Comparison of ENCODE assay signal across 7 worm cellular contexts in the genomic region with DNA sequence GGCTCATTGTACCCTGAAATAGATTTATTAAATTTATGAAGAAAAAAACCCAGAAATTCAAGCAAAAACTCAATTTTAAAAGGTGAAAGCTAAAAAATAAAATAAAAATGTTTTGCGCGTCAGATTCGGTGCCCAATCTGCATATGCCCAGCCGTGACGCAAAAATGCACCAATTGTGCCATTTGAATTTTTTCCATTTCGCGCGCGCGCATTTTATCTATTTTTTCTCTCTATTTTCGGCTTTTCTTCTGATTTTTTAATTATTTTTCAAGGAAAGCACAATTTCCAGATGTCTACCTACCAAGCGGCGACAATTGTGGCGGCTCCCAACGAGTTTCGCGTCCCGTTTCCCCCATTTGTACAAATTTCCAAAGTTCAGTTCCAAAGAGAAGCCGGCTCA.
TF ChIP-seq lines count a peak whose summit lies in the region.

A gene (minus strand): TSS at position 7 of the 400 bp plus-strand sequence.
A gene (plus strand): TSS at position 270 of the 400 bp plus-strand sequence.

TF ChIP-seq in whole organism, L1 larva, 84 proteins besides CTCF, POLR2A, EP300 and RAD21 (continues in another document):
- TF ChIP-seq zip-4 (GFP tag; optimal IDR thresholded peaks at IDR 0.05; lab: Kevin White, UChicago) = no peak
- no peak for TF ChIP-seq ceh-88 (GFP tag; IDR thresholded peaks at IDR 0.05; lab: Robert Waterston, UW)
- peak; percentile 4 for TF ChIP-seq nhr-77 (tag; optimal IDR thresholded peaks at IDR 0.05; lab: Kevin White, UChicago)
- peak; percentile 61 to 75 for TF ChIP-seq lin-35 (GFP tag; optimal IDR thresholded peaks at IDR 0.05; lab: Kevin White, UChicago)
- TF ChIP-seq lsy-2 (tag; optimal IDR thresholded peaks at IDR 0.05; lab: Kevin White, UChicago) = peak; percentile 36 to 43
- TF ChIP-seq nhr-28 (tag; optimal IDR thresholded peaks at IDR 0.05; lab: Kevin White, UChicago) = no peak
- no peak for TF ChIP-seq mef-2 (tag; optimal IDR thresholded peaks at IDR 0.05; lab: Kevin White, UChicago)
- TF ChIP-seq ets-5 (GFP tag; IDR thresholded peaks at IDR 0.05; lab: Robert Waterston, UW) = no peak
- TF ChIP-seq nhr-47 (tag; optimal IDR thresholded peaks at IDR 0.05; lab: Kevin White, UChicago) = no peak
- no peak for TF ChIP-seq elt-3 (tag; optimal IDR thresholded peaks at IDR 0.05; lab: Kevin White, UChicago)
- peak; percentile 11 for TF ChIP-seq xbp-1 (tag; optimal IDR thresholded peaks at IDR 0.05; lab: Kevin White, UChicago)
- TF ChIP-seq fkh-10 (GFP tag; optimal IDR thresholded peaks at IDR 0.05; lab: Kevin White, UChicago) = no peak
- no peak for TF ChIP-seq lin-13 (GFP tag; optimal IDR thresholded peaks at IDR 0.05; lab: Kevin White, UChicago)

TF ChIP-seq in whole organism, L2 larva, 48 proteins besides CTCF, POLR2A, EP300 and RAD21:
- TF ChIP-seq gmeb-1 (tag; optimal IDR thresholded peaks at IDR 0.05; lab: Kevin White, UChicago) (peak; percentile 48), nhr-10 (tag; optimal IDR thresholded peaks at IDR 0.05; lab: Kevin White, UChicago) (no peak), lsy-2 (tag; optimal IDR thresholded peaks at IDR 0.05; lab: Kevin White, UChicago) (peak in 1 of 2 experiments; percentile 13), unc-55 (GFP tag; optimal IDR thresholded peaks at IDR 0.05; lab: Kevin White, UChicago) (peak; percentile 48)
TF ChIP-seq in whole organism, L2 larva: peak in this region for 3.

TF ChIP-seq in whole organism, L3 larva, 47 proteins besides CTCF, POLR2A, EP300 and RAD21 (continues in another document):
- TF ChIP-seq nfya-1 (tag; optimal IDR thresholded peaks at IDR 0.05; lab: Kevin White, UChicago; ENCODE audit: insufficient read depth) = peak; percentile 36
- no peak for TF ChIP-seq nhr-237 (tag; optimal IDR thresholded peaks at IDR 0.05; lab: Kevin White, UChicago)
- no peak for TF ChIP-seq mml-1 (tag; optimal IDR thresholded peaks at IDR 0.05; lab: Kevin White, UChicago)
- TF ChIP-seq ceh-28 (tag; optimal IDR thresholded peaks at IDR 0.05; lab: Kevin White, UChicago) = no peak
- no peak for TF ChIP-seq ceh-9 (tag; optimal IDR thresholded peaks at IDR 0.05; lab: Kevin White, UChicago)
- no peak for TF ChIP-seq nhr-25 (tag; optimal IDR thresholded peaks at IDR 0.05; lab: Kevin White, UChicago)
- TF ChIP-seq ama-1 (optimal IDR thresholded peaks at IDR 0.05; lab: Kevin White, UChicago) = no peak
- TF ChIP-seq hmg-11 (tag; optimal IDR thresholded peaks at IDR 0.05; lab: Kevin White, UChicago) = peak; percentile 65
- TF ChIP-seq pha-4 (tag; optimal IDR thresholded peaks at IDR 0.05; lab: Kevin White, UChicago) = peak; percentile 42
- no peak for TF ChIP-seq egl-27 (tag; optimal IDR thresholded peaks at IDR 0.05; lab: Kevin White, UChicago)
- no peak for TF ChIP-seq elt-3 (tag; optimal IDR thresholded peaks at IDR 0.05; lab: Kevin White, UChicago)
- TF ChIP-seq unc-62 (GFP tag; optimal IDR thresholded peaks at IDR 0.05; lab: Kevin White, UChicago) = no peak
- no peak for TF ChIP-seq ZK546.5 (tag; optimal IDR thresholded peaks at IDR 0.05; lab: Kevin White, UChicago)
- TF ChIP-seq lin-15B (tag; optimal IDR thresholded peaks at IDR 0.05; lab: Kevin White, UChicago) = peak; percentile 33
- no peak for TF ChIP-seq nhr-67 (tag; optimal IDR thresholded peaks at IDR 0.05; lab: Kevin White, UChicago)

TF ChIP-seq in whole organism, L4 larva, 104 proteins besides CTCF, POLR2A, EP300 and RAD21 (continues in another document):
- TF ChIP-seq nhr-10 (tag; optimal IDR thresholded peaks at IDR 0.05; lab: Kevin White, UChicago) = no peak
- TF ChIP-seq unc-130 (GFP tag; optimal IDR thresholded peaks at IDR 0.05; lab: Kevin White, UChicago) = peak; percentile 25
- TF ChIP-seq arid-1 (GFP tag; conservative IDR thresholded peaks at IDR 0.05; lab: Robert Waterston, UW) = no peak
- TF ChIP-seq lin-38 (GFP tag; IDR thresholded peaks at IDR 0.05; lab: Robert Waterston, UW) = peak; percentile 67
- no peak for TF ChIP-seq T20F7.1 (GFP tag; optimal IDR thresholded peaks at IDR 0.05; lab: Kevin White, UChicago)
- TF ChIP-seq attf-4 (tag; optimal IDR thresholded peaks at IDR 0.05; lab: Kevin White, UChicago) = no peak
- TF ChIP-seq lsy-2 (tag; optimal IDR thresholded peaks at IDR 0.05; lab: Kevin White, UChicago) = peak in 1 of 2 experiments; percentile 31
- peak; percentile 52 for TF ChIP-seq dpl-1 (GFP tag; optimal IDR thresholded peaks at IDR 0.05; lab: Kevin White, UChicago)
- TF ChIP-seq lin-13 (GFP tag; optimal IDR thresholded peaks at IDR 0.05; lab: Kevin White, UChicago) = no peak
- no peak for TF ChIP-seq hlh-30 (tag; optimal IDR thresholded peaks at IDR 0.05; lab: Kevin White, UChicago; ENCODE audit: insufficient read depth)
- TF ChIP-seq aha-1 (tag; lab: Kevin White, UChicago) = peak; percentile 71
- TF ChIP-seq F10B5.3 (tag; optimal IDR thresholded peaks at IDR 0.05; lab: Kevin White, UChicago) = no peak
- TF ChIP-seq zip-11 (GFP tag; IDR thresholded peaks at IDR 0.05; lab: Robert Waterston, UW) = no peak
- TF ChIP-seq mep-1 (tag; optimal IDR thresholded peaks at IDR 0.05; lab: Kevin White, UChicago) = no peak
- TF ChIP-seq hmg-1.1 (GFP tag; IDR thresholded peaks at IDR 0.05; lab: Robert Waterston, UW) = no peak

TF ChIP-seq in whole organism, late embryonic, 69 proteins besides CTCF, POLR2A, EP300 and RAD21:
- TF ChIP-seq tbx-7 (tag; optimal IDR thresholded peaks at IDR 0.05; lab: Kevin White, UChicago) = no peak
- TF ChIP-seq unc-42 (tag; optimal IDR thresholded peaks at IDR 0.05; lab: Kevin White, UChicago) = peak; percentile 23

TF ChIP-seq in whole organism, mixed stage, embryonic, 35 proteins besides CTCF, POLR2A, EP300 and RAD21:
- TF ChIP-seq mep-1 (tag; optimal IDR thresholded peaks at IDR 0.05; lab: Kevin White, UChicago) (peak; percentile 14), mab-5 (tag; optimal IDR thresholded peaks at IDR 0.05; lab: Kevin White, UChicago) (no peak), lsy-2 (tag; optimal IDR thresholded peaks at IDR 0.05; lab: Kevin White, UChicago) (peak; percentile 27), nhr-237 (tag; optimal IDR thresholded peaks at IDR 0.05; lab: Kevin White, UChicago) (no peak), ceh-43 (GFP tag; optimal IDR thresholded peaks at IDR 0.05; lab: Kevin White, UChicago) (no peak)
TF ChIP-seq in whole organism, mixed stage, embryonic: peak in this region for 2.

TF ChIP-seq in whole organism, young adult, 124 proteins besides CTCF, POLR2A, EP300 and RAD21 (continues in another document):
- TF ChIP-seq tlf-1 (GFP tag; optimal IDR thresholded peaks at IDR 0.05; lab: Kevin White, UChicago) (peak; percentile 50), somi-1 (GFP tag; optimal IDR thresholded peaks at IDR 0.05; lab: Kevin White, UChicago) (no peak), dpl-1 (GFP tag; optimal IDR thresholded peaks at IDR 0.05; lab: Kevin White, UChicago) (peak; percentile 78), B0019.2 (GFP tag; conservative IDR thresholded peaks at IDR 0.05; lab: Robert Waterston, UW) (no peak), ekl-4 (GFP tag; IDR thresholded peaks at IDR 0.05; lab: Robert Waterston, UW) (peak; percentile 52; the same call in 1 of the 2 replicates), him-1 (tag; optimal IDR thresholded peaks at IDR 0.05; lab: Kevin White, UChicago) (no peak), tbx-9 (tag; optimal IDR thresholded peaks at IDR 0.05; lab: Kevin White, UChicago; ENCODE audit: borderline replicate concordance) (no peak), K12H6.12 (tag; optimal IDR thresholded peaks at IDR 0.05; lab: Kevin White, UChicago) (no peak), fkh-3 (tag; optimal IDR thresholded peaks at IDR 0.05; lab: Kevin White, UChicago) (no peak), F57C9.4 (tag; optimal IDR thresholded peaks at IDR 0.05; lab: Kevin White, UChicago) (no peak), B0035.1 (tag; optimal IDR thresholded peaks at IDR 0.05; lab: Kevin White, UChicago) (no peak), egrh-3 (GFP tag; IDR thresholded peaks at IDR 0.05; lab: Robert Waterston, UW) (no peak), T07F8.4 (tag; optimal IDR thresholded peaks at IDR 0.05; lab: Kevin White, UChicago) (no peak), rcor-1 (GFP tag; IDR thresholded peaks at IDR 0.05; lab: Robert Waterston, UW) (peak; percentile 66), B0336.3 (GFP tag; IDR thresholded peaks at IDR 0.05; lab: Robert Waterston, UW) (no peak), lag-1 (GFP tag; IDR thresholded peaks at IDR 0.05; lab: Robert Waterston, UW) (no peak), snpc-4 (GFP tag; optimal IDR thresholded peaks at IDR 0.05; lab: Kevin White, UChicago) (no peak), snpc-4 (tag; optimal IDR thresholded peaks at IDR 0.05; lab: Kevin White, UChicago) (peak in 1 of 4 experiments; percentile 46), Y56A3A.18 (GFP tag; IDR thresholded peaks at IDR 0.05; lab: Robert Waterston, UW) (no peak), madf-8 (GFP tag; conservative IDR thresholded peaks at IDR 0.05; lab: Robert Waterston, UW) (peak; percentile 91), ztf-3 (GFP tag; optimal IDR thresholded peaks at IDR 0.05; lab: Kevin White, UChicago) (no peak), mcd-1 (GFP tag; IDR thresholded peaks at IDR 0.05; lab: Robert Waterston, UW) (peak; percentile 61), ceh-91 (GFP tag; IDR thresholded peaks at IDR 0.05; lab: Robert Waterston, UW) (peak; percentile 88), mxl-1 (tag; optimal IDR thresholded peaks at IDR 0.05; lab: Kevin White, UChicago) (no peak), cebp-2 (GFP tag; IDR thresholded peaks at IDR 0.05; lab: Robert Waterston, UW) (no peak), attf-6 (GFP tag; IDR thresholded peaks at IDR 0.05; lab: Robert Waterston, UW) (no peak), cebp-1 (GFP tag; IDR thresholded peaks at IDR 0.05; lab: Robert Waterston, UW) (no peak), cebp-1 (tag; optimal IDR thresholded peaks at IDR 0.05; lab: Kevin White, UChicago) (no peak), F49E8.2 (tag; optimal IDR thresholded peaks at IDR 0.05; lab: Kevin White, UChicago; ENCODE audit: insufficient read depth) (peak; percentile 22), ZK185.1 (tag; optimal IDR thresholded peaks at IDR 0.05; lab: Kevin White, UChicago; ENCODE audit: poor library complexity, severe bottlenecking) (no peak), snpc-1.1 (tag; optimal IDR thresholded peaks at IDR 0.05; lab: Kevin White, UChicago; ENCODE audit: insufficient read depth) (peak; percentile 35), hlh-12 (tag; optimal IDR thresholded peaks at IDR 0.05; lab: Kevin White, UChicago) (no peak), Y95B8A.8 (GFP tag; IDR thresholded peaks at IDR 0.05; lab: Robert Waterston, UW) (no peak), lin-54 (GFP tag; optimal IDR thresholded peaks at IDR 0.05; lab: Kevin White, UChicago) (peak; percentile 80), F39B2.1 (GFP tag; IDR thresholded peaks at IDR 0.05; lab: Robert Waterston, UW) (no peak), lin-35 (GFP tag; optimal IDR thresholded peaks at IDR 0.05; lab: Kevin White, UChicago) (peak in 1 of 3 experiments; percentile 38), zim-3 (tag; optimal IDR thresholded peaks at IDR 0.05; lab: Kevin White, UChicago) (no peak), rpc-1 (optimal IDR thresholded peaks at IDR 0.05; lab: Kevin White, UChicago) (no peak), rpc-1 (tag; optimal IDR thresholded peaks at IDR 0.05; lab: Kevin White, UChicago) (no peak)
